Worm (Caenorhabditis elegans) whole organism, L4 larva: ENCODE measurements around the gene C15F1.1.
A peak's percentile ranks its signal among the peaks of the same experiment; 100 is the strongest.

Experiments
- D1046.2 ChIP-seq: fragments of 200-800 bp; sonication (Bioruptor generic); IDR thresholded peaks from 2 replicates; pipeline ENCODE4 v1.3.6; 2022; ENCODE audit warnings: missing genetic modification characterization, missing compliant biosample characterization
- F10B5.3 ChIP-seq: sonication (generic microtip); optimal IDR thresholded peaks from 2 replicates; lab custom pipeline; 2016; ENCODE audit warnings: mild to moderate bottlenecking, missing genetic modification characterization, missing compliant biosample characterization
- F26F4.8 ChIP-seq: fragments of 200-800 bp; sonication (Bioruptor generic); conservative IDR thresholded peaks from 2 replicates; pipeline ENCODE4 v1.3.6; 2022; ENCODE audit warnings: missing genetic modification characterization, missing compliant biosample characterization
- F44E2.7 ChIP-seq: fragments of 200-800 bp; sonication (Bioruptor generic); IDR thresholded peaks from 2 replicates; pipeline ENCODE4 v2.1.2; 2022; ENCODE audit warnings: missing genetic modification characterization, missing compliant biosample characterization
- F49E8.2 ChIP-seq: sonication (generic microtip); optimal IDR thresholded peaks from 2 replicates; lab custom pipeline; 2016; ENCODE audit warnings: missing compliant biosample characterization, mild to moderate bottlenecking, missing genetic modification characterization, borderline replicate concordance
- R02D3.7 ChIP-seq: fragments of 150-350 bp; sonication (generic microtip); optimal IDR thresholded peaks from 3 replicates; lab custom pipeline; 2014; ENCODE audit warnings: missing biosample characterization, missing genetic modification characterization
- Y5F2A.4 ChIP-seq: fragments of 200-800 bp; sonication (Bioruptor generic); optimal IDR thresholded peaks from 2 replicates; lab custom pipeline; 2018; ENCODE audit warnings: mild to moderate bottlenecking, missing genetic modification characterization, missing compliant biosample characterization
- Y75B8A.6 ChIP-seq: fragments of 200-800 bp; sonication (Bioruptor generic); IDR thresholded peaks from 2 replicates; pipeline ENCODE4 v1.3.6; 2022; ENCODE audit warnings: missing genetic modification reagents, missing genetic modification characterization, missing compliant biosample characterization
- arid-1 ChIP-seq: fragments of 200-800 bp; sonication (Bioruptor generic); conservative IDR thresholded peaks from 2 replicates; pipeline ENCODE4 v1.3.6; 2022; ENCODE audit warnings: missing genetic modification reagents, missing genetic modification characterization, missing compliant biosample characterization
- ceh-20 ChIP-seq: fragments of 200-800 bp; sonication (Bioruptor generic); IDR thresholded peaks from 2 replicates; pipeline ENCODE4 v1.3.6; 2022; ENCODE audit warnings: missing genetic modification reagents, missing genetic modification characterization, missing compliant biosample characterization
- ceh-28 ChIP-seq: fragments of 150-350 bp; optimal IDR thresholded peaks from 2 replicates; lab custom pipeline; 2014; ENCODE audit warnings: missing biosample characterization, missing genetic modification reagents, missing genetic modification characterization
- ceh-32 ChIP-seq: sonication (generic microtip); optimal IDR thresholded peaks from 2 replicates; lab custom pipeline; 2016; ENCODE audit warnings: mild to moderate bottlenecking, missing genetic modification characterization, missing compliant biosample characterization; ENCODE audit not compliant: poor library complexity
- ceh-44 ChIP-seq: fragments of 200-800 bp; sonication (Bioruptor generic); IDR thresholded peaks from 2 replicates; pipeline ENCODE4 v1.3.6; 2022; ENCODE audit warnings: missing genetic modification reagents, missing genetic modification characterization, missing compliant biosample characterization
- ces-1 ChIP-seq: fragments of 150-350 bp; sonication (generic microtip); optimal IDR thresholded peaks from 4 replicates; lab custom pipeline; 2014; ENCODE audit warnings: missing biosample characterization, missing genetic modification reagents, missing genetic modification characterization
- cey-2 ChIP-seq: sonication (generic microtip); optimal IDR thresholded peaks from 3 replicates; lab custom pipeline; 2017; ENCODE audit warnings: missing genetic modification characterization, mild to moderate bottlenecking, missing compliant biosample characterization, antibody characterized with exemption, borderline replicate concordance; ENCODE audit not compliant: insufficient read depth
- daf-19 ChIP-seq: fragments of 200-800 bp; sonication (Bioruptor generic); conservative IDR thresholded peaks from 2 replicates; pipeline ENCODE4 v1.3.6; 2022; ENCODE audit warnings: missing genetic modification characterization, missing compliant biosample characterization
- dmd-6 ChIP-seq: fragments of 200-800 bp; sonication (Bioruptor generic); IDR thresholded peaks from 2 replicates; pipeline ENCODE4 v1.3.6; 2022; ENCODE audit warnings: missing genetic modification reagents, missing genetic modification characterization, missing compliant biosample characterization
- dmd-9 ChIP-seq: fragments of 200-800 bp; sonication (Bioruptor generic); IDR thresholded peaks from 2 replicates; pipeline ENCODE4 v1.3.6; 2022; ENCODE audit warnings: missing genetic modification reagents, missing genetic modification characterization, missing compliant biosample characterization
- dpl-1 ChIP-seq: fragments of 150-350 bp; optimal IDR thresholded peaks from 2 replicates; lab custom pipeline; 2014; ENCODE audit warnings: missing biosample characterization, missing genetic modification reagents, missing genetic modification characterization
- egl-27 ChIP-seq: sonication (generic microtip); optimal IDR thresholded peaks from 3 replicates; lab custom pipeline; 2017; ENCODE audit warnings: missing biosample characterization, missing genetic modification reagents, missing genetic modification characterization
- egl-43 ChIP-seq: fragments of 200-800 bp; sonication (Bioruptor generic); IDR thresholded peaks from 2 replicates; pipeline ENCODE4 v1.3.6; 2022; ENCODE audit warnings: missing genetic modification reagents, missing genetic modification characterization, missing compliant biosample characterization
- hlh-11 ChIP-seq: fragments of 200-800 bp; sonication (Bioruptor generic); optimal IDR thresholded peaks from 2 replicates; lab custom pipeline; 2018; ENCODE audit warnings: mild to moderate bottlenecking, missing genetic modification characterization, missing compliant biosample characterization
- hlh-30 ChIP-seq: sonication (generic microtip); optimal IDR thresholded peaks from 2 replicates; lab custom pipeline; 2017; ENCODE audit warnings: antibody characterized with exemption, mild to moderate bottlenecking, missing genetic modification characterization, missing compliant biosample characterization; ENCODE audit not compliant: insufficient read depth
- hmg-1.1 ChIP-seq: fragments of 200-800 bp; sonication (Bioruptor generic); IDR thresholded peaks from 2 replicates; pipeline ENCODE4 v1.3.6; 2022; ENCODE audit warnings: missing genetic modification reagents, missing genetic modification characterization, missing compliant biosample characterization
- jun-1 ChIP-seq: fragments of 150-350 bp; optimal IDR thresholded peaks from 2 replicates; lab custom pipeline; 2014; ENCODE audit warnings: missing biosample characterization, missing genetic modification reagents, missing genetic modification characterization
- lin-38 ChIP-seq: fragments of 200-800 bp; sonication (Bioruptor generic); IDR thresholded peaks from 2 replicates; pipeline ENCODE4 v1.3.6; 2022; ENCODE audit warnings: missing genetic modification reagents, missing genetic modification characterization, missing compliant biosample characterization
- lin-39 ChIP-seq: fragments of 150-350 bp; optimal IDR thresholded peaks from 2 replicates; lab custom pipeline; 2014; ENCODE audit warnings: missing biosample characterization, missing genetic modification reagents, missing genetic modification characterization
- lsy-2 ChIP-seq, 2 experiments: fragments of 150-350 bp in 1 of 2; sonication (generic microtip) in 1 of 2; optimal IDR thresholded peaks; 2 replicates each; lab custom pipeline; 2014 to 2017; ENCODE audit warnings: missing biosample characterization in 2 of 2, missing genetic modification characterization in 2 of 2
- madf-5 ChIP-seq, 2 experiments: fragments of 200-800 bp; sonication (Bioruptor generic); IDR thresholded peaks; 2 replicates each; pipeline ENCODE4 v1.3.6; 2022; ENCODE audit warnings: missing compliant biosample characterization in 2 of 2, missing genetic modification characterization in 2 of 2
- mdl-1 ChIP-seq, 2 experiments: fragments of 150-350 bp in 1 of 2; sonication (generic microtip) in 1 of 2; optimal IDR thresholded peaks; 2 replicates each; lab custom pipeline; 2014 to 2017; ENCODE audit warnings: missing biosample characterization in 2 of 2, missing genetic modification characterization in 2 of 2
- mdt-29 ChIP-seq: fragments of 200-800 bp; sonication (Bioruptor generic); IDR thresholded peaks from 2 replicates; pipeline ENCODE4 v1.3.6; 2022; ENCODE audit warnings: missing genetic modification reagents, missing genetic modification characterization, missing compliant biosample characterization
- mxl-3 ChIP-seq: fragments of 200-800 bp; sonication (Bioruptor generic); optimal IDR thresholded peaks from 2 replicates; lab custom pipeline; 2018; ENCODE audit warnings: mild to moderate bottlenecking, missing genetic modification characterization, missing compliant biosample characterization
- nhr-10 ChIP-seq: fragments of 150-350 bp; optimal IDR thresholded peaks from 2 replicates; lab custom pipeline; 2014; ENCODE audit warnings: missing biosample characterization, missing genetic modification characterization
- nhr-11 ChIP-seq: fragments of 150-350 bp; optimal IDR thresholded peaks from 2 replicates; lab custom pipeline; 2014; ENCODE audit warnings: missing biosample characterization, missing genetic modification characterization
- nhr-111 ChIP-seq: fragments of 200-800 bp; sonication (Bioruptor generic); optimal IDR thresholded peaks from 2 replicates; lab custom pipeline; 2018; ENCODE audit warnings: mild to moderate bottlenecking, missing genetic modification characterization, missing compliant biosample characterization
- nhr-28 ChIP-seq: fragments of 150-350 bp; optimal IDR thresholded peaks from 2 replicates; lab custom pipeline; 2014; ENCODE audit warnings: missing biosample characterization, missing genetic modification characterization
- nhr-6 ChIP-seq: fragments of 150-350 bp; optimal IDR thresholded peaks from 2 replicates; lab custom pipeline; 2014; ENCODE audit warnings: missing biosample characterization, missing genetic modification characterization
- rbr-2 ChIP-seq: sonication (generic microtip); optimal IDR thresholded peaks from 2 replicates; lab custom pipeline; 2016; ENCODE audit warnings: missing genotype, missing genetic modification characterization, missing compliant biosample characterization
- saeg-2 ChIP-seq: fragments of 200-800 bp; sonication (Bioruptor generic); IDR thresholded peaks from 2 replicates; pipeline ENCODE4 v1.3.6; 2022; ENCODE audit warnings: missing genetic modification reagents, missing genetic modification characterization, missing compliant biosample characterization
- snpc-1.2 ChIP-seq: fragments of 200-800 bp; sonication (Bioruptor generic); IDR thresholded peaks from 2 replicates; pipeline ENCODE4 v1.3.6; 2022; ENCODE audit warnings: missing genetic modification reagents, missing genetic modification characterization, missing compliant biosample characterization
- spr-3 ChIP-seq: fragments of 200-800 bp; sonication (Bioruptor generic); optimal IDR thresholded peaks from 2 replicates; lab custom pipeline; 2018; ENCODE audit warnings: mild to moderate bottlenecking, missing genetic modification characterization, missing compliant biosample characterization
- tra-1 ChIP-seq: fragments of 200-800 bp; sonication (Bioruptor generic); IDR thresholded peaks from 2 replicates; pipeline ENCODE4 v1.3.6; 2022; ENCODE audit warnings: missing genetic modification reagents, missing genetic modification characterization, missing compliant biosample characterization
- unc-39 ChIP-seq: sonication (generic microtip); optimal IDR thresholded peaks from 2 replicates; lab custom pipeline; 2017; ENCODE audit warnings: missing biosample characterization, missing genetic modification characterization
- unc-62 ChIP-seq, 3 experiments: fragments of 150-350 bp in 1 of 3; sonication (generic microtip); optimal IDR thresholded peaks in 2 of 3; peaks in 1 of 3; 1 replicate in 1 of 3; 2 replicates in 2 of 3; lab custom pipeline; 2014 to 2017; ENCODE audit warnings: missing biosample characterization in 3 of 3, missing genetic modification characterization in 3 of 3, missing genetic modification reagents in 3 of 3, missing genotype in 1 of 3
- vab-7 ChIP-seq: fragments of 200-800 bp; sonication (Bioruptor generic); IDR thresholded peaks from 2 replicates; pipeline ENCODE4 v1.3.6; 2022; ENCODE audit warnings: missing genetic modification reagents, missing genetic modification characterization, missing compliant biosample characterization
- zfp-2 ChIP-seq: sonication (generic microtip); optimal IDR thresholded peaks from 2 replicates; lab custom pipeline; 2016; ENCODE audit warnings: mild to moderate bottlenecking, missing genetic modification characterization, missing compliant biosample characterization
- zfp-3 ChIP-seq: fragments of 200-800 bp; sonication (Bioruptor generic); conservative IDR thresholded peaks from 2 replicates; pipeline ENCODE4 v1.3.6; 2022; ENCODE audit warnings: missing genetic modification reagents, missing genetic modification characterization, missing compliant biosample characterization
- zip-11 ChIP-seq: fragments of 200-800 bp; sonication (Bioruptor generic); IDR thresholded peaks from 2 replicates; pipeline ENCODE4 v1.3.6; 2022; ENCODE audit warnings: missing genetic modification characterization, missing compliant biosample characterization
- ztf-11 ChIP-seq: fragments of 150-350 bp; optimal IDR thresholded peaks from 2 replicates; lab custom pipeline; 2014; ENCODE audit warnings: missing biosample characterization, missing genetic modification characterization

The C15F1.1 gene

DNA sequence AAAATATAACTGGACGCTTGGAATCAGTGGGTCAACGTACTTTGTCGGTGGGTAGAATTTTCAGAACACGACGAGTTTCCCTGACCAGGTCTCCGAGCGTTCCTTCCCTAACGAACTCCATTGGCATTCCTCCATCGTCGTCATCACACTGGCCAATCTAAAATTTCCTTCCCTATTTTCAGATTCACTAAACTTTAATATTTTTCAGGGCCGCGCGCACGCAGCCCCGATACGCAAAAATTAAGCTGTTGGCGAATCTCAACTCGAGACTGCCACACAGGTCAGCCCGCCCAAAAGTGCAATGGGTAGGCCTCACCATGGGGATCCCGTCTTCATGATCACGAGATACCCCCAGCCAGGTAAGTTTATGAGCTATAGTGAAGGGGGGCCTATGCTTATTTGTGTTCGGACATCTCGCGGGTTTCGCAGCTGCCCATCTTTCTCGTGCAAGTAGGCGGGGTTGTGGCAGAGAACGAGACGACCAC, 21.4 kb upstream of the C15F1.1 start (continued):
- no peak for TF ChIP-seq zfp-2 (tag; lab: Kevin White, UChicago)
- peak; percentile 82 for TF ChIP-seq F49E8.2 (tag; lab: Kevin White, UChicago)
- no peak for TF ChIP-seq ces-1 (GFP tag; lab: Kevin White, UChicago)
- TF ChIP-seq R02D3.7 (tag; lab: Kevin White, UChicago) = no peak
- TF ChIP-seq unc-39 (tag; lab: Kevin White, UChicago) = no peak
- TF ChIP-seq saeg-2 = 0 out of 2 replicates have a peak, but pooled peaks have one; percentile 56
- peak; percentile 55; the same call in 1 of the 2 replicates for TF ChIP-seq tra-1 (GFP tag; lab: Robert Waterston, UW)
- TF ChIP-seq ceh-20 = 0 out of 2 replicates have a peak, but pooled peaks have one; percentile 20
- peak; percentile 80 for TF ChIP-seq rbr-2
- peak; percentile 42 for TF ChIP-seq dmd-6
- peak in 1 of 2 experiments; percentile 69 for TF ChIP-seq lsy-2 (tag; optimal IDR thresholded peaks at IDR 0.05; lab: Kevin White, UChicago)
- peak; percentile 42 for TF ChIP-seq mxl-3
- peak; percentile 82 for TF ChIP-seq hlh-11 (tag; lab: Kevin White, UChicago)
- TF ChIP-seq ztf-11 (tag; lab: Kevin White, UChicago) = no peak
- TF ChIP-seq daf-19 = no peak
- TF ChIP-seq hmg-1.1 (GFP tag; lab: Robert Waterston, UW) = 0 out of 2 replicates have a peak, but pooled peaks have one; percentile 14
- no peak for TF ChIP-seq cey-2
- peak; percentile 72 for TF ChIP-seq lin-38 (GFP tag; lab: Robert Waterston, UW)
- no peak for TF ChIP-seq madf-5 (GFP tag; IDR thresholded peaks at IDR 0.05; lab: Robert Waterston, UW)
- peak; percentile 77 for TF ChIP-seq arid-1 (GFP tag; lab: Robert Waterston, UW)
- peak; percentile 51 for TF ChIP-seq nhr-6 (tag; lab: Kevin White, UChicago)
- TF ChIP-seq snpc-1.2 (GFP tag; lab: Robert Waterston, UW) = peak; percentile 82
- TF ChIP-seq egl-27 (tag; lab: Kevin White, UChicago) = no peak
- no peak for TF ChIP-seq lin-39 (tag; lab: Kevin White, UChicago)
- no peak for TF ChIP-seq zfp-3 (GFP tag; lab: Robert Waterston, UW)
- TF ChIP-seq vab-7 (GFP tag; lab: Robert Waterston, UW) = peak; percentile 60; the same call in 1 of the 2 replicates
- TF ChIP-seq zip-11 = no peak
- no peak for TF ChIP-seq jun-1
- no peak for TF ChIP-seq ceh-28 (tag; lab: Kevin White, UChicago)
- peak; percentile 80 for TF ChIP-seq ceh-44 (GFP tag; lab: Robert Waterston, UW)
- no peak for TF ChIP-seq F26F4.8 (GFP tag; lab: Robert Waterston, UW)
- peak; percentile 38 for TF ChIP-seq dpl-1 (GFP tag; lab: Kevin White, UChicago)
- no peak for TF ChIP-seq ceh-32
- peak; percentile 49 for TF ChIP-seq Y5F2A.4
- peak; percentile 55 for TF ChIP-seq nhr-111 (GFP tag; lab: Kevin White, UChicago)
- TF ChIP-seq D1046.2 (GFP tag; lab: Robert Waterston, UW) = 0 out of 2 replicates have a peak, but pooled peaks have one; percentile 70
- peak; percentile 88 for TF ChIP-seq egl-43 (GFP tag; lab: Robert Waterston, UW)
- TF ChIP-seq nhr-28 (tag; lab: Kevin White, UChicago) = no peak
- TF ChIP-seq mdl-1 (tag; optimal IDR thresholded peaks at IDR 0.05; lab: Kevin White, UChicago) = peak; percentile 42 to 72
- no peak for TF ChIP-seq nhr-11 (tag; lab: Kevin White, UChicago)
- TF ChIP-seq F44E2.7 (GFP tag; lab: Robert Waterston, UW) = no peak
- TF ChIP-seq hlh-30 (tag; lab: Kevin White, UChicago) = peak; percentile 91
- no peak for TF ChIP-seq Y75B8A.6 (GFP tag; lab: Robert Waterston, UW)
- TF ChIP-seq unc-62 (GFP tag; optimal IDR thresholded peaks at IDR 0.05 in 1 of 2; lab: Kevin White, UChicago) = peak in 1 of 2 experiments; percentile 69
- no peak for TF ChIP-seq unc-62 (tag; optimal IDR thresholded peaks at IDR 0.05; lab: Kevin White, UChicago)
- peak; percentile 55; the same call in 1 of the 2 replicates for TF ChIP-seq mdt-29 (GFP tag; lab: Robert Waterston, UW)
- TF ChIP-seq dmd-9 (GFP tag; lab: Robert Waterston, UW) = no peak
- no peak for TF ChIP-seq nhr-10
- peak; percentile 75 for TF ChIP-seq F10B5.3
- peak; percentile 63 for TF ChIP-seq spr-3
